Worm (Caenorhabditis elegans) whole organism, L1 larva: ENCODE measurements around the gene F19C7.4.

ENCODE experiments used
- C04F5.9 ChIP-seq: sonication (generic microtip); optimal IDR thresholded peaks from 2 replicates; lab custom pipeline; 2016; ENCODE audit warnings: missing genetic modification characterization, missing compliant biosample characterization
- C34B4.2 ChIP-seq: sonication (generic microtip); optimal IDR thresholded peaks from 2 replicates; lab custom pipeline; 2017; ENCODE audit warnings: mild to moderate bottlenecking, missing genetic modification characterization, missing compliant biosample characterization
- ces-1 ChIP-seq: fragments of 150-350 bp; optimal IDR thresholded peaks from 2 replicates; lab custom pipeline; 2014; ENCODE audit warnings: missing biosample characterization, missing genetic modification reagents, missing genetic modification characterization
- elt-3 ChIP-seq, 6 experiments: fragments of 150-350 bp in 1 of 6; sonication (generic microtip); optimal IDR thresholded peaks; 2 replicates each; lab custom pipeline; 2017 to 2018; ENCODE audit warnings: missing biosample characterization in 6 of 6, missing genetic modification characterization in 6 of 6, inconsistent platforms in 1 of 6
- nhr-20 ChIP-seq: sonication (generic microtip); optimal IDR thresholded peaks from 2 replicates; lab custom pipeline; 2016; ENCODE audit warnings: mild to moderate bottlenecking, missing genetic modification characterization, missing compliant biosample characterization
- unc-62 ChIP-seq: fragments of 150-350 bp; optimal IDR thresholded peaks from 2 replicates; lab custom pipeline; 2014; ENCODE audit warnings: missing biosample characterization, missing genetic modification reagents, missing genetic modification characterization

DNA sequence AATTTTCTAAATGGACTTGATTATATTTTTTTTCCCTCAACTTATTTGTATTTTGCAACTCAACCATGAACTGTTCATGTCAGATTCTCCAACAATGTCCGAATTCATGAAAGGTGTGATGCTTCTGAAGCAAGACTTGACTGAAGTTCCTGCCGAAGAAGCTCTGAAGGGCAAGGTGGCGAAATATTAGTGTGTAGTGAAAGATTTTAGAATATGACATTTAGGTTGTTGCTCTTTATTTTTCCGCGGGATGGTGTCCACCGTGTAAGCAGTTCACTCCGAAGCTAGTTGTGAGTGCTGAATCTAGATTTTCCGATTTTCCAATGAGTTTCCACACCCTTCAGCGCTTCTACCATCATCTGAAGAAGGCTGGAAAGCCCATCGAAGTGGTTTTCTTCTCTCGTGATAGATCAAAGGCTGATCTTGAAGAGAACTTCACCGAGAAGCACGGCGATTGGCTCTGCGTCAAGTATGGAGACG is 49.7 kb downstream of the F19C7.4 start, which contains the start of gene F29B9.5:
- TF ChIP-seq elt-3 (tag; optimal IDR thresholded peaks at IDR 0.05; lab: Kevin White, UChicago) (no peak), unc-62 (GFP tag; lab: Kevin White, UChicago) (no peak), C34B4.2 (tag; lab: Kevin White, UChicago) (no peak), nhr-20 (tag; lab: Kevin White, UChicago) (no peak), C04F5.9 (tag; lab: Kevin White, UChicago) (no peak), ces-1 (GFP tag; lab: Kevin White, UChicago) (no peak)
